Worm (Caenorhabditis elegans) whole organism, L3 larva: ENCODE data around the gene Y27F2A.6.
"Not testable (repeated sequence)": the region's sequence is repeated elsewhere in the genome, so short reads cannot be mapped to it uniquely, and the experiment has no call there.

Source experiments
- ZK546.5 ChIP-seq: sonication (generic microtip); optimal IDR thresholded peaks from 2 replicates; lab custom pipeline; 2017; ENCODE audit warnings: missing biosample characterization, missing genetic modification characterization
- aly-2 ChIP-seq: fragments of 150-350 bp; optimal IDR thresholded peaks from 2 replicates; lab custom pipeline; 2014; ENCODE audit warnings: missing biosample characterization, missing genetic modification characterization
- ama-1 ChIP-seq: fragments of 150-350 bp; optimal IDR thresholded peaks from 2 replicates; lab custom pipeline; 2018
- ceh-16 ChIP-seq: sonication (generic microtip); optimal IDR thresholded peaks from 2 replicates; lab custom pipeline; 2017; ENCODE audit warnings: missing biosample characterization, missing genetic modification characterization
- ceh-9 ChIP-seq: sonication (generic microtip); optimal IDR thresholded peaks from 2 replicates; lab custom pipeline; 2018; ENCODE audit warnings: missing biosample characterization, missing genetic modification characterization
- egl-27 ChIP-seq: sonication (generic microtip); optimal IDR thresholded peaks from 4 replicates; lab custom pipeline; 2017; ENCODE audit warnings: missing biosample characterization, missing genetic modification reagents, missing genetic modification characterization
- egl-5 ChIP-seq: fragments of 150-350 bp; optimal IDR thresholded peaks from 2 replicates; lab custom pipeline; 2017; ENCODE audit warnings: missing biosample characterization, missing genetic modification reagents, missing genetic modification characterization, inconsistent platforms
- elt-1 ChIP-seq: fragments of 150-350 bp; optimal IDR thresholded peaks from 2 replicates; lab custom pipeline; 2014; ENCODE audit warnings: missing biosample characterization, missing genetic modification characterization
- elt-2 ChIP-seq: sonication (generic microtip); optimal IDR thresholded peaks from 2 replicates; lab custom pipeline; 2016; ENCODE audit warnings: missing genetic modification reagents, mild to moderate bottlenecking, missing genetic modification characterization, missing compliant biosample characterization
- eor-1 ChIP-seq, 2 experiments: fragments of 150-350 bp; optimal IDR thresholded peaks; 2 replicates each; lab custom pipeline; 2014 to 2018; ENCODE audit warnings: missing biosample characterization in 2 of 2, missing genetic modification characterization in 2 of 2
- fkh-10 ChIP-seq: sonication (generic microtip); optimal IDR thresholded peaks from 2 replicates; lab custom pipeline; 2017; ENCODE audit warnings: missing biosample characterization, missing genetic modification reagents, missing genetic modification characterization
- fkh-2 ChIP-seq: fragments of 150-350 bp; optimal IDR thresholded peaks from 2 replicates; lab custom pipeline; 2014; ENCODE audit warnings: missing biosample characterization, missing genetic modification reagents, missing genetic modification characterization
- hmg-11 ChIP-seq: sonication (generic microtip); optimal IDR thresholded peaks from 2 replicates; lab custom pipeline; 2016; ENCODE audit warnings: missing genetic modification characterization, missing compliant biosample characterization
- lin-15B ChIP-seq: fragments of 150-350 bp; optimal IDR thresholded peaks from 2 replicates; lab custom pipeline; 2014; ENCODE audit warnings: missing biosample characterization, missing genetic modification characterization
- mdl-1 ChIP-seq: fragments of 150-350 bp; optimal IDR thresholded peaks from 2 replicates; lab custom pipeline; 2014; ENCODE audit warnings: missing biosample characterization, missing genetic modification characterization
- mml-1 ChIP-seq: fragments of 150-350 bp; sonication (generic microtip); optimal IDR thresholded peaks from 3 replicates; lab custom pipeline; 2014; ENCODE audit warnings: missing biosample characterization, missing genetic modification characterization
- nhr-12 ChIP-seq: fragments of 150-350 bp; optimal IDR thresholded peaks from 2 replicates; lab custom pipeline; 2014; ENCODE audit warnings: missing biosample characterization, missing genetic modification characterization
- nhr-23 ChIP-seq: fragments of 150-350 bp; optimal IDR thresholded peaks from 2 replicates; lab custom pipeline; 2014; ENCODE audit warnings: missing biosample characterization, missing genetic modification reagents, missing genetic modification characterization
- nhr-43 ChIP-seq: sonication (generic microtip); optimal IDR thresholded peaks from 2 replicates; lab custom pipeline; 2016; ENCODE audit warnings: mild to moderate bottlenecking, missing genetic modification characterization, missing compliant biosample characterization; ENCODE audit not compliant: poor library complexity, severe bottlenecking
- nhr-67 ChIP-seq: fragments of 150-350 bp; optimal IDR thresholded peaks from 2 replicates; lab custom pipeline; 2014; ENCODE audit warnings: missing biosample characterization, missing genetic modification characterization
- nhr-76 ChIP-seq: fragments of 150-350 bp; sonication (generic microtip); optimal IDR thresholded peaks from 5 replicates; lab custom pipeline; 2014; ENCODE audit warnings: missing biosample characterization, missing genetic modification characterization
- nhr-77 ChIP-seq: fragments of 150-350 bp; optimal IDR thresholded peaks from 2 replicates; lab custom pipeline; 2014; ENCODE audit warnings: missing biosample characterization, missing genetic modification characterization
- pha-4 ChIP-seq: fragments of 150-350 bp; optimal IDR thresholded peaks from 2 replicates; lab custom pipeline; 2014; ENCODE audit warnings: missing biosample characterization, missing genetic modification reagents, missing genetic modification characterization
- pqm-1 ChIP-seq: fragments of 150-350 bp; optimal IDR thresholded peaks from 2 replicates; lab custom pipeline; 2017; ENCODE audit warnings: missing biosample characterization, missing genetic modification characterization, inconsistent platforms
- sea-2 ChIP-seq: fragments of 150-350 bp; sonication (generic microtip); optimal IDR thresholded peaks from 4 replicates; lab custom pipeline; 2014; ENCODE audit warnings: missing biosample characterization, missing genetic modification reagents, missing genetic modification characterization
- snpc-4 ChIP-seq: fragments of 150-350 bp; optimal IDR thresholded peaks from 2 replicates; lab custom pipeline; 2014; ENCODE audit warnings: missing biosample characterization, missing genetic modification characterization
- unc-62 ChIP-seq: fragments of 150-350 bp; sonication (generic microtip); optimal IDR thresholded peaks from 4 replicates; lab custom pipeline; 2014; ENCODE audit warnings: missing biosample characterization, missing genetic modification reagents, missing genetic modification characterization
- zag-1 ChIP-seq: fragments of 150-350 bp; optimal IDR thresholded peaks from 2 replicates; lab custom pipeline; 2014; ENCODE audit warnings: missing biosample characterization, missing genetic modification characterization
- ztf-4 ChIP-seq: fragments of 150-350 bp; optimal IDR thresholded peaks from 2 replicates; lab custom pipeline; 2014; ENCODE audit warnings: missing biosample characterization, missing genetic modification characterization

The Y27F2A.6 gene

DNA sequence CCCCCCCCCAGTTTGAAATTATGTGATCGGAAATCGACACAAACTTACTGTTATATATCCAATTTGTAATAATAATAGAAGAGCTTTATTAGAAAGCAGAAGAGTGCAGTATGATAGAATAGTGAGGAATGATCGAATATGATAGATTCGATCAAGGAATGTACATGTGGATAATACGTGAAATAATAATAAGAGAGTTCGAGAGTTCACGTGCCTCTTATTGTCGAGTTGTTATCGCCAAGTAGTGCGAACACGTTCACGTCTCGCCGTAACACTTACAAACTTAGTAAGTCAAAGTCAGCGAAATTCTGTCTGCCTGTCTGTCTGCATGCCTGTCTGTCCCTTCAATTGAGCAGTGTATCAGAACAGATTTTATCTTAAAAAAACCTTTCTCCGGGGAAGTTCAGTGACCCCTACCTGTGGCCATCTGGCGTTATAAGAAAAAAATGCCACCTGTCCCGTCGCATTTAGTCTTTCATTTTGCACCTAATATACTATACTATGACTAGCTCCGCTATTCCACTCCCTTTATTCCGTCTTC lies at the start of gene Y27F2A.6, which contains the start of gene Y27F2A.8:
Gene Y27F2A.6 (minus strand): TSS at position 101 of the 541 bp plus-strand sequence.
Gene Y27F2A.8 (plus strand): TSS at position 491 of the 541 bp plus-strand sequence.
- TF ChIP-seq sea-2 (GFP tag; lab: Kevin White, UChicago); ZK546.5 (tag; lab: Kevin White, UChicago); ama-1 (lab: Kevin White, UChicago): not testable (repeated sequence)

ce11 chrII:3230422-3230821 lies 47.2 kb upstream of the Y27F2A.6 start, which contains the start of gene srh-297:
Gene srh-297 (minus strand): TSS chrII:3230522.
- TF ChIP-seq ceh-16 = no peak
- TF ChIP-seq pha-4 = no peak
- TF ChIP-seq nhr-76 (tag; lab: Kevin White, UChicago) = no peak
- TF ChIP-seq unc-62 (GFP tag; lab: Kevin White, UChicago) = no peak
- TF ChIP-seq fkh-10 = no peak
- no peak for TF ChIP-seq egl-5
- no peak for TF ChIP-seq lin-15B (tag; lab: Kevin White, UChicago)
- TF ChIP-seq nhr-67 (tag; lab: Kevin White, UChicago) = no peak

- TF ChIP-seq hmg-11 (tag; lab: Kevin White, UChicago) (no peak), eor-1 (tag; optimal IDR thresholded peaks at IDR 0.05; lab: Kevin White, UChicago) (no peak), mdl-1 (tag; lab: Kevin White, UChicago) (no peak), lin-15B (tag; lab: Kevin White, UChicago) (no peak), nhr-23 (no peak)
Observed at ce11 chrII:3225780-3226179, 42.6 kb upstream of the Y27F2A.6 start, which contains the start of gene ZC239.17. Gene ZC239.17 (minus strand): TSS chrII:3225880.

- no peak for TF ChIP-seq zag-1 (tag; lab: Kevin White, UChicago)
- no peak for TF ChIP-seq lin-15B (tag; lab: Kevin White, UChicago)
- TF ChIP-seq aly-2 (tag; lab: Kevin White, UChicago) = no peak
- TF ChIP-seq pqm-1 (tag; lab: Kevin White, UChicago) = peak; percentile 55
- TF ChIP-seq pha-4 = peak; percentile 35
- TF ChIP-seq snpc-4 = no peak
- TF ChIP-seq elt-2 (tag; lab: Kevin White, UChicago) = peak; percentile 73
- TF ChIP-seq egl-5 = no peak
Observed at ce11 chrII:3225200-3225599, 42.0 kb upstream of the Y27F2A.6 start, which contains the start of gene ZC239.16. Gene ZC239.16 (minus strand): TSS chrII:3225319.

DNA sequence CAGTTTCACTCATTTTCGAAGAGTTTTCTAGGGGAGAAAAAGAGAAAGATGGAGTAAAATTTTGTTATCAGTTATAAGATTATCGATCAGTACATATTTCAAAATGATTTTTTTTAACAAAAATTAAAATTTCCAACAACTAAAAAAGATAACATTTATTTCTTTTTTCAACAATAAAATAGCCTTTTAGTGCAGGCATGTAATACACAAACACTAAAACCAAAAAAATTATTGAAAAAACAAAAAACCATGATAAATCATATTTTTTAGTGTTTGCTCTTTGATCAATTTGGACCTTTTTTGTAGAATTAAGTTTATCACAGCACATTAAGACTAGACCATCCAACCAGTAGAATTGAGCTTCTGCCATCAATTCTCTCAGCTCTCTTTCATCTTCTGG lies 41.4 kb upstream of the Y27F2A.6 start, which contains the start of gene ZC239.15:
Gene ZC239.15 (minus strand): TSS at position 101 of the 400 bp plus-strand sequence.
- peak; percentile 20 for TF ChIP-seq elt-2 (tag; lab: Kevin White, UChicago)
- TF ChIP-seq nhr-67 (tag; lab: Kevin White, UChicago) = no peak

- TF ChIP-seq elt-2 (tag; lab: Kevin White, UChicago) (peak; percentile 39), nhr-12 (no peak)
Observed at ce11 chrII:3222686-3223085, 39.5 kb upstream of the Y27F2A.6 start, which contains the start of gene ZC239.13. Gene ZC239.13 (minus strand): TSS chrII:3222839.

- no peak for TF ChIP-seq lin-15B (tag; lab: Kevin White, UChicago)
- TF ChIP-seq nhr-23 = no peak
- TF ChIP-seq pqm-1 (tag; lab: Kevin White, UChicago) = no peak
- no peak for TF ChIP-seq nhr-77 (tag; lab: Kevin White, UChicago)
- no peak for TF ChIP-seq ceh-9
- no peak for TF ChIP-seq ztf-4 (tag; lab: Kevin White, UChicago)
- no peak for TF ChIP-seq fkh-2 (tag; lab: Kevin White, UChicago)
- TF ChIP-seq elt-2 (tag; lab: Kevin White, UChicago) = no peak
- TF ChIP-seq elt-1 = no peak
- TF ChIP-seq pha-4 = no peak
- no peak for TF ChIP-seq zag-1 (tag; lab: Kevin White, UChicago)
- TF ChIP-seq mml-1 (tag; lab: Kevin White, UChicago) = no peak
- TF ChIP-seq nhr-43 = no peak
- TF ChIP-seq nhr-67 (tag; lab: Kevin White, UChicago) = no peak
- TF ChIP-seq snpc-4 = no peak
- TF ChIP-seq egl-27 (tag; lab: Kevin White, UChicago) = no peak
- TF ChIP-seq, all 47 proteins: peak for 0
Observed at ce11 chrII:3221730-3222129, 38.5 kb upstream of the Y27F2A.6 start, which contains the start of gene ZC239.14. Gene ZC239.14 (minus strand): TSS chrII:3222034.
